Worm (Caenorhabditis elegans) whole organism, L1 larva: ENCODE measurements around the gene F32D8.4.
A peak's percentile ranks its signal among the peaks of the same experiment; 100 is the strongest.

Source experiments
- C04F5.9 ChIP-seq: sonication (generic microtip); optimal IDR thresholded peaks from 2 replicates; lab custom pipeline; 2016; ENCODE audit warnings: missing genetic modification characterization, missing compliant biosample characterization
- C16A3.4 ChIP-seq: fragments of 150-350 bp; optimal IDR thresholded peaks from 2 replicates; lab custom pipeline; 2014; ENCODE audit warnings: missing biosample characterization, missing genetic modification characterization
- C34B4.2 ChIP-seq: sonication (generic microtip); optimal IDR thresholded peaks from 2 replicates; lab custom pipeline; 2017; ENCODE audit warnings: mild to moderate bottlenecking, missing genetic modification characterization, missing compliant biosample characterization
- F16B12.6 ChIP-seq: fragments of 150-350 bp; optimal IDR thresholded peaks from 2 replicates; lab custom pipeline; 2014; ENCODE audit warnings: missing biosample characterization, missing genetic modification characterization
- Y116A8C.19 ChIP-seq: sonication (generic microtip); optimal IDR thresholded peaks from 2 replicates; lab custom pipeline; 2016; ENCODE audit warnings: missing compliant biosample characterization, missing genetic modification characterization, borderline replicate concordance
- aha-1 ChIP-seq: fragments of 150-350 bp; optimal IDR thresholded peaks from 2 replicates; lab custom pipeline; 2014; ENCODE audit warnings: missing biosample characterization, missing genetic modification characterization
- ceh-8 ChIP-seq: fragments of 200-800 bp; sonication (Bioruptor generic); optimal IDR thresholded peaks from 2 replicates; lab custom pipeline; 2018; ENCODE audit warnings: mild to moderate bottlenecking, missing genetic modification characterization, moderate library complexity, missing compliant biosample characterization
- ceh-82 ChIP-seq, 3 experiments: fragments of 150-350 bp in 1 of 3; sonication (generic microtip) in 2 of 3; optimal IDR thresholded peaks; 2 replicates each; lab custom pipeline; 2014 to 2017; ENCODE audit warnings: missing biosample characterization in 3 of 3, missing genetic modification characterization in 3 of 3
- ceh-90 ChIP-seq: sonication (generic microtip); optimal IDR thresholded peaks from 2 replicates; lab custom pipeline; 2016; ENCODE audit warnings: missing genetic modification characterization, missing compliant biosample characterization
- ces-1 ChIP-seq: fragments of 150-350 bp; optimal IDR thresholded peaks from 2 replicates; lab custom pipeline; 2014; ENCODE audit warnings: missing biosample characterization, missing genetic modification reagents, missing genetic modification characterization
- efl-3 ChIP-seq: fragments of 200-800 bp; sonication (Bioruptor generic); optimal IDR thresholded peaks from 2 replicates; lab custom pipeline; 2018; ENCODE audit warnings: mild to moderate bottlenecking, missing genetic modification characterization, missing compliant biosample characterization
- egl-13 ChIP-seq: sonication (generic microtip); optimal IDR thresholded peaks from 2 replicates; lab custom pipeline; 2016; ENCODE audit warnings: missing genotype, missing genetic modification reagents, missing genetic modification characterization, missing compliant biosample characterization
- elt-2 ChIP-seq: sonication (generic microtip); optimal IDR thresholded peaks from 2 replicates; lab custom pipeline; 2016; ENCODE audit warnings: missing genetic modification characterization, mild to moderate bottlenecking, inconsistent platforms, missing compliant biosample characterization, missing genetic modification reagents
- ets-5 ChIP-seq: fragments of 200-800 bp; sonication (Bioruptor generic); IDR thresholded peaks from 2 replicates; pipeline ENCODE4 v1.3.6; 2022; ENCODE audit warnings: missing genetic modification characterization, missing compliant biosample characterization
- fkh-10 ChIP-seq: sonication (generic microtip); optimal IDR thresholded peaks from 2 replicates; lab custom pipeline; 2017; ENCODE audit warnings: missing biosample characterization, missing genetic modification reagents, missing genetic modification characterization
- fkh-4 ChIP-seq: sonication (generic microtip); optimal IDR thresholded peaks from 2 replicates; lab custom pipeline; 2016; ENCODE audit warnings: missing compliant biosample characterization, missing genetic modification characterization, borderline replicate concordance
- fkh-8 ChIP-seq: sonication (generic microtip); optimal IDR thresholded peaks from 2 replicates; lab custom pipeline; 2016; ENCODE audit warnings: mild to moderate bottlenecking, missing genetic modification characterization, missing compliant biosample characterization
- grh-1 ChIP-seq: fragments of 200-800 bp; sonication (Bioruptor generic); IDR thresholded peaks from 2 replicates; pipeline ENCODE4 v1.3.6; 2022; ENCODE audit warnings: missing genetic modification reagents, missing genetic modification characterization, missing compliant biosample characterization
- hlh-4 ChIP-seq: sonication (generic microtip); optimal IDR thresholded peaks from 2 replicates; lab custom pipeline; 2016; ENCODE audit warnings: mild to moderate bottlenecking, missing genetic modification characterization, missing compliant biosample characterization
- hpl-2 ChIP-seq: fragments of 150-350 bp; optimal IDR thresholded peaks from 2 replicates; lab custom pipeline; 2014; ENCODE audit warnings: missing biosample characterization, missing genetic modification reagents, missing genetic modification characterization
- irx-1 ChIP-seq: sonication (generic microtip); optimal IDR thresholded peaks from 2 replicates; lab custom pipeline; 2016; ENCODE audit warnings: missing genetic modification characterization, missing compliant biosample characterization
- isw-1 ChIP-seq: fragments of 200-800 bp; sonication (Bioruptor generic); IDR thresholded peaks from 2 replicates; pipeline ENCODE4 v1.3.6; 2022; ENCODE audit warnings: missing genetic modification characterization, missing compliant biosample characterization
- lin-13 ChIP-seq: fragments of 150-350 bp; optimal IDR thresholded peaks from 2 replicates; lab custom pipeline; 2014; ENCODE audit warnings: missing biosample characterization, missing genetic modification reagents, missing genetic modification characterization
- lin-35 ChIP-seq, 2 experiments: fragments of 150-350 bp; optimal IDR thresholded peaks; 2 replicates each; lab custom pipeline; 2014; ENCODE audit warnings: missing biosample characterization in 2 of 2, missing genetic modification characterization in 2 of 2, missing genetic modification reagents in 2 of 2
- lir-3 ChIP-seq: sonication (generic microtip); optimal IDR thresholded peaks from 2 replicates; lab custom pipeline; 2016; ENCODE audit warnings: mild to moderate bottlenecking, missing genetic modification characterization, moderate library complexity, missing compliant biosample characterization; ENCODE audit not compliant: poor library complexity
- lsy-2 ChIP-seq, 2 experiments: fragments of 150-350 bp; optimal IDR thresholded peaks; 2 replicates each; lab custom pipeline; 2014; ENCODE audit warnings: missing biosample characterization in 2 of 2, missing genetic modification characterization in 2 of 2
- mab-9 ChIP-seq: fragments of 200-800 bp; sonication (Bioruptor generic); IDR thresholded peaks from 2 replicates; pipeline ENCODE4 v1.3.6; 2022; ENCODE audit warnings: missing genetic modification reagents, missing genetic modification characterization, missing compliant biosample characterization
- mdl-1 ChIP-seq, 2 experiments: fragments of 150-350 bp; optimal IDR thresholded peaks; 2 replicates each; lab custom pipeline; 2014 to 2017; ENCODE audit warnings: missing biosample characterization in 2 of 2, missing genetic modification characterization in 2 of 2, inconsistent platforms in 1 of 2
- nhr-11 ChIP-seq: fragments of 150-350 bp; optimal IDR thresholded peaks from 2 replicates; lab custom pipeline; 2014; ENCODE audit warnings: missing biosample characterization, missing genetic modification characterization
- nhr-12 ChIP-seq: sonication (generic microtip); optimal IDR thresholded peaks from 2 replicates; lab custom pipeline; 2017; ENCODE audit warnings: missing biosample characterization, missing genetic modification characterization
- nhr-19 ChIP-seq: fragments of 200-800 bp; sonication (Bioruptor generic); conservative IDR thresholded peaks from 2 replicates; pipeline ENCODE4 v1.3.6; 2022; ENCODE audit warnings: missing genetic modification characterization, missing compliant biosample characterization
- nhr-237 ChIP-seq: fragments of 150-350 bp; optimal IDR thresholded peaks from 2 replicates; lab custom pipeline; 2014; ENCODE audit warnings: missing biosample characterization, missing genetic modification characterization
- nhr-28 ChIP-seq: fragments of 150-350 bp; optimal IDR thresholded peaks from 2 replicates; lab custom pipeline; 2014; ENCODE audit warnings: missing biosample characterization, missing genetic modification characterization
- nhr-71 ChIP-seq: sonication (generic microtip); optimal IDR thresholded peaks from 2 replicates; lab custom pipeline; 2016; ENCODE audit warnings: mild to moderate bottlenecking, missing genetic modification characterization, moderate library complexity, missing compliant biosample characterization
- nhr-84 ChIP-seq: sonication (generic microtip); optimal IDR thresholded peaks from 2 replicates; lab custom pipeline; 2017; ENCODE audit warnings: missing biosample characterization, missing genetic modification characterization
- nhr-90 ChIP-seq: sonication (generic microtip); optimal IDR thresholded peaks from 2 replicates; lab custom pipeline; 2016; ENCODE audit warnings: mild to moderate bottlenecking, missing genetic modification characterization, missing compliant biosample characterization; ENCODE audit not compliant: poor library complexity
- pax-3 ChIP-seq: fragments of 200-800 bp; sonication (Bioruptor generic); optimal IDR thresholded peaks from 2 replicates; lab custom pipeline; 2018; ENCODE audit warnings: mild to moderate bottlenecking, missing genetic modification characterization, moderate library complexity, missing compliant biosample characterization
- rnt-1 ChIP-seq: sonication (generic microtip); optimal IDR thresholded peaks from 2 replicates; lab custom pipeline; 2016; ENCODE audit warnings: mild to moderate bottlenecking, missing genetic modification characterization, moderate library complexity, missing compliant biosample characterization
- skn-1 ChIP-seq: fragments of 150-350 bp; optimal IDR thresholded peaks from 2 replicates; lab custom pipeline; 2014; ENCODE audit warnings: missing biosample characterization, missing genetic modification characterization
- snpc-4 ChIP-seq: fragments of 150-350 bp; optimal IDR thresholded peaks from 2 replicates; lab custom pipeline; 2014; ENCODE audit warnings: missing biosample characterization, missing genetic modification characterization
- snu-23 ChIP-seq: sonication (generic microtip); optimal IDR thresholded peaks from 2 replicates; lab custom pipeline; 2016; ENCODE audit warnings: missing genetic modification characterization, missing compliant biosample characterization
- sox-4 ChIP-seq: sonication (generic microtip); optimal IDR thresholded peaks from 2 replicates; lab custom pipeline; 2016; ENCODE audit warnings: missing genetic modification characterization, missing compliant biosample characterization
- sup-37 ChIP-seq: fragments of 200-800 bp; sonication (Bioruptor generic); optimal IDR thresholded peaks from 2 replicates; lab custom pipeline; 2018; ENCODE audit warnings: mild to moderate bottlenecking, missing genetic modification characterization, missing compliant biosample characterization
- tbx-2 ChIP-seq: sonication (generic microtip); optimal IDR thresholded peaks from 2 replicates; lab custom pipeline; 2016; ENCODE audit warnings: missing genetic modification characterization, missing compliant biosample characterization
- tlp-1 ChIP-seq: fragments of 150-350 bp; optimal IDR thresholded peaks from 2 replicates; lab custom pipeline; 2014; ENCODE audit warnings: missing biosample characterization, missing genetic modification characterization
- unc-130 ChIP-seq: fragments of 150-350 bp; optimal IDR thresholded peaks from 2 replicates; lab custom pipeline; 2017; ENCODE audit warnings: missing biosample characterization, missing genetic modification characterization, inconsistent platforms
- unc-30 ChIP-seq: sonication (generic microtip); optimal IDR thresholded peaks from 2 replicates; lab custom pipeline; 2017; ENCODE audit warnings: missing biosample characterization, missing genetic modification characterization
- vab-15 ChIP-seq: sonication (generic microtip); optimal IDR thresholded peaks from 2 replicates; lab custom pipeline; 2017; ENCODE audit warnings: missing genotype, mild to moderate bottlenecking, missing genetic modification characterization, missing compliant biosample characterization
- zip-4 ChIP-seq: fragments of 200-800 bp; sonication (Bioruptor generic); optimal IDR thresholded peaks from 2 replicates; lab custom pipeline; 2018; ENCODE audit warnings: mild to moderate bottlenecking, missing genetic modification characterization, moderate library complexity, missing compliant biosample characterization
- ztf-11 ChIP-seq, 2 experiments: sonication (generic microtip); optimal IDR thresholded peaks; 2 replicates each; lab custom pipeline; 2016 to 2017; ENCODE audit warnings: missing genetic modification characterization in 2 of 2, missing biosample characterization in 1 of 2, missing compliant biosample characterization in 1 of 2

F32D8.4 gene

ce11 chrV:10896295-10896694 is 2.9 kb upstream of the F32D8.4 start, which contains the start of gene F32D8.13 (continued):
- TF ChIP-seq nhr-90 (tag; lab: Kevin White, UChicago): peak; percentile 33
- TF ChIP-seq grh-1 (GFP tag; lab: Robert Waterston, UW): no peak
- no peak for TF ChIP-seq C04F5.9 (tag; lab: Kevin White, UChicago)
- TF ChIP-seq nhr-71 (tag; lab: Kevin White, UChicago): peak; percentile 40
- TF ChIP-seq isw-1: no peak
- TF ChIP-seq, all 84 proteins: peak for 4

DNA sequence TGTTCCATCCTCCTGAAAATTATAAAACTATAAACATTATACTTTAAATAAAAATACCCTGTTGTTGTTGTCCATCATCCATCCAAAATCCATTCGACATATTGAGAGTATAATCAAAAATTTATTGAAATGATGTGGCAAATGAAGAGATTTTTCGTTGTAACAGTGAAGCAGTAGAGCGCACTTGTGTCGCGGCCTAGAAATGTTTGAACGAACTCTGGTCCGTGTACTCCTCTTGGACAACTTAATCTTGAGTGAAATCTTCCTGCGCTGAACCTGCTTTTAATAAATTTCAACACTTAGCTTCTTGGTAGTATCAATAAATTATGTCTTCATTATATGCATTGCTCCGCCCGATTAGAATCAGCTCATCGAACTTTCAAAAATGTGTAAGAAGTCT is 1.2 kb upstream of the F32D8.4 start, which contains the start of the genes F32D8.14 and F32D8.5:
F32D8.14 (minus strand) TSS at position 188 of the 400 bp plus-strand sequence.
F32D8.5 (plus strand) TSS at position 200 of the 400 bp plus-strand sequence.
- no peak for TF ChIP-seq nhr-12 (tag; lab: Kevin White, UChicago)
- no peak for TF ChIP-seq tlp-1 (tag; lab: Kevin White, UChicago)
- TF ChIP-seq hpl-2 (GFP tag; lab: Kevin White, UChicago): no peak
- no peak for TF ChIP-seq ces-1 (GFP tag; lab: Kevin White, UChicago)
- TF ChIP-seq lsy-2 (tag; optimal IDR thresholded peaks at IDR 0.05; lab: Kevin White, UChicago): peak; percentile 87 to 89
- no peak for TF ChIP-seq nhr-28
- TF ChIP-seq rnt-1 (tag; lab: Kevin White, UChicago): peak; percentile 98
- no peak for TF ChIP-seq ets-5
- peak; percentile 93 for TF ChIP-seq unc-130 (tag; lab: Kevin White, UChicago)
- TF ChIP-seq C04F5.9 (tag; lab: Kevin White, UChicago): peak; percentile 65
- TF ChIP-seq nhr-19 (GFP tag; lab: Robert Waterston, UW): peak; percentile 86
- TF ChIP-seq zip-4: peak; percentile 9
- TF ChIP-seq efl-3 (GFP tag; lab: Kevin White, UChicago): no peak
- peak; percentile 53 for TF ChIP-seq elt-2 (tag; lab: Kevin White, UChicago)
- peak; percentile 94 for TF ChIP-seq nhr-71 (tag; lab: Kevin White, UChicago)
- TF ChIP-seq Y116A8C.19 (tag; lab: Kevin White, UChicago): peak; percentile 60
- peak; percentile 16 for TF ChIP-seq sup-37 (GFP tag; lab: Kevin White, UChicago)
- no peak for TF ChIP-seq F16B12.6 (tag; lab: Kevin White, UChicago)
- peak; percentile 79 for TF ChIP-seq pax-3 (tag; lab: Kevin White, UChicago)
- TF ChIP-seq ceh-82 (tag; optimal IDR thresholded peaks at IDR 0.05; lab: Kevin White, UChicago): peak; percentile 56 to 84 (median 76)
- peak; percentile 88 for TF ChIP-seq nhr-90 (tag; lab: Kevin White, UChicago)
- TF ChIP-seq nhr-84 (tag; lab: Kevin White, UChicago): no peak
- peak; percentile 93 for TF ChIP-seq snu-23 (GFP tag; lab: Kevin White, UChicago)
- TF ChIP-seq fkh-4 (tag; lab: Kevin White, UChicago): peak; percentile 80
- peak; percentile 90 for TF ChIP-seq tbx-2 (tag; lab: Kevin White, UChicago)
- TF ChIP-seq fkh-8 (tag; lab: Kevin White, UChicago): peak; percentile 84
- TF ChIP-seq ceh-8: peak; percentile 51
- peak; percentile 85 for TF ChIP-seq egl-13
- TF ChIP-seq mab-9 (GFP tag; lab: Robert Waterston, UW): peak; percentile 46; the same call in 1 of the 2 replicates
- TF ChIP-seq ceh-90 (tag; lab: Kevin White, UChicago): peak; percentile 88
- TF ChIP-seq nhr-11: no peak
- peak; percentile 90 for TF ChIP-seq irx-1 (tag; lab: Kevin White, UChicago)
- TF ChIP-seq unc-30 (tag; lab: Kevin White, UChicago): no peak
- TF ChIP-seq lin-13 (GFP tag; lab: Kevin White, UChicago): peak; percentile 75
- peak in 1 of 2 experiments; percentile 86 for TF ChIP-seq ztf-11 (tag; optimal IDR thresholded peaks at IDR 0.05; lab: Kevin White, UChicago)
- no peak for TF ChIP-seq fkh-10 (GFP tag; lab: Kevin White, UChicago)
- TF ChIP-seq vab-15 (tag; lab: Kevin White, UChicago): peak; percentile 61
- peak; percentile 27 for TF ChIP-seq nhr-237 (tag; lab: Kevin White, UChicago)
- TF ChIP-seq C34B4.2 (tag; lab: Kevin White, UChicago): no peak
- peak; percentile 88 for TF ChIP-seq C16A3.4
- peak; percentile 16; the same call in 1 of the 2 replicates for TF ChIP-seq grh-1 (GFP tag; lab: Robert Waterston, UW)
- TF ChIP-seq skn-1 (tag; lab: Kevin White, UChicago): peak; percentile 79
- TF ChIP-seq snpc-4 (tag; lab: Kevin White, UChicago): peak; percentile 51
- TF ChIP-seq hlh-4 (tag; lab: Kevin White, UChicago): peak; percentile 9
- peak; percentile 85 to 88 for TF ChIP-seq lin-35 (GFP tag; optimal IDR thresholded peaks at IDR 0.05; lab: Kevin White, UChicago)
- peak; percentile 85 for TF ChIP-seq sox-4 (tag; lab: Kevin White, UChicago)
- TF ChIP-seq mdl-1 (tag; optimal IDR thresholded peaks at IDR 0.05; lab: Kevin White, UChicago): peak in 1 of 2 experiments; percentile 72
- peak; percentile 96 for TF ChIP-seq lir-3 (tag; lab: Kevin White, UChicago)
- no peak for TF ChIP-seq aha-1
